Worm (Caenorhabditis elegans) whole organism, midembryonic: ENCODE measurements around the gene Y48E1B.8.

Source experiments
- T22C8.4 ChIP-seq: fragments of 200-800 bp; sonication (Bioruptor generic); IDR thresholded peaks from 2 replicates; pipeline ENCODE4 v1.3.6; 2022; ENCODE audit warnings: missing genetic modification characterization, missing compliant biosample characterization
- cog-1 ChIP-seq: sonication (generic microtip); optimal IDR thresholded peaks from 2 replicates; lab custom pipeline; 2016; ENCODE audit warnings: missing genetic modification characterization, missing compliant biosample characterization
- flt-1 ChIP-seq: fragments of 200-800 bp; sonication (Bioruptor generic); IDR thresholded peaks from 2 replicates; pipeline ENCODE4 v1.3.6; 2022; ENCODE audit warnings: missing genetic modification characterization, missing compliant biosample characterization
- klf-2 ChIP-seq: fragments of 200-800 bp; sonication (Bioruptor generic); conservative IDR thresholded peaks from 2 replicates; pipeline ENCODE4 v1.3.6; 2022; ENCODE audit warnings: missing genetic modification reagents, missing genetic modification characterization, missing compliant biosample characterization
- med-1 ChIP-seq: sonication (generic microtip); optimal IDR thresholded peaks from 2 replicates; lab custom pipeline; 2017; ENCODE audit warnings: missing genetic modification characterization, mild to moderate bottlenecking, missing compliant biosample characterization, antibody characterized with exemption, missing genetic modification reagents; ENCODE audit not compliant: insufficient read depth
- ref-1 ChIP-seq: fragments of 200-800 bp; sonication (Bioruptor generic); conservative IDR thresholded peaks from 2 replicates; pipeline ENCODE4 v1.3.6; 2022; ENCODE audit warnings: missing genetic modification reagents, missing genetic modification characterization, missing compliant biosample characterization
- tab-1 ChIP-seq: fragments of 200-800 bp; sonication (Bioruptor generic); IDR thresholded peaks from 2 replicates; pipeline ENCODE4 v1.3.6; 2022; ENCODE audit warnings: missing genetic modification characterization, missing compliant biosample characterization
- ztf-23 ChIP-seq: fragments of 200-800 bp; sonication (Bioruptor generic); IDR thresholded peaks from 2 replicates; pipeline ENCODE4 v1.3.6; 2022; ENCODE audit warnings: missing genetic modification reagents, missing genetic modification characterization, missing compliant biosample characterization
- ztf-29 ChIP-seq: fragments of 200-800 bp; sonication (Bioruptor generic); IDR thresholded peaks from 2 replicates; pipeline ENCODE4 v1.3.6; 2022; ENCODE audit warnings: missing genetic modification reagents, missing genetic modification characterization, missing compliant biosample characterization

The Y48E1B.8 gene

DNA sequence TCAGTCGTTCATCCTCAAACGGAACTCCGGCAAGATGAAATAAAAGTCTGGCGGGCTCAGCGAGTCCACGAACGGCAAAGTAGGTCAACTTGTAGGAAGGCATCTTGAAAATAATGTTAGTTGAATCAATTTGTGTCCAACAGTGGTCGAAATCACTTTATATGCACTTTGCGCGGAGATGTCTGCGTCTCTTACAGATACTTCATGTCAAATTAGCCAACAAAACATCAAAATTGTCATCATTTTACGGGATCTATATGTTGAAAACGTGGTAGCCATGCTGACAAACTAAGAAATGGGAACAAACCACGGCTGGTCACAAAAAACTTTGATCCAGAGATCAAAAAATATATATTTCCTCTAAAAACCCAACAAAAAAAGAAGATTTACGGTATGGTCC is 32.3 kb downstream of the Y48E1B.8 start, which contains the start of gene gst-12:
Gene gst-12 (minus strand): TSS at position 254 of the 400 bp plus-strand sequence.
- TF ChIP-seq ztf-23 (GFP tag; lab: Robert Waterston, UW) (no peak), tab-1 (GFP tag; lab: Robert Waterston, UW) (no peak), ref-1 (GFP tag; lab: Robert Waterston, UW) (no peak), ztf-29 (GFP tag; lab: Robert Waterston, UW) (no peak), flt-1 (GFP tag; lab: Robert Waterston, UW) (no peak), cog-1 (tag; lab: Kevin White, UChicago) (no peak), T22C8.4 (GFP tag; lab: Robert Waterston, UW) (no peak), klf-2 (GFP tag; lab: Robert Waterston, UW) (no peak), med-1 (GFP tag; lab: Kevin White, UChicago) (no peak)

DNA sequence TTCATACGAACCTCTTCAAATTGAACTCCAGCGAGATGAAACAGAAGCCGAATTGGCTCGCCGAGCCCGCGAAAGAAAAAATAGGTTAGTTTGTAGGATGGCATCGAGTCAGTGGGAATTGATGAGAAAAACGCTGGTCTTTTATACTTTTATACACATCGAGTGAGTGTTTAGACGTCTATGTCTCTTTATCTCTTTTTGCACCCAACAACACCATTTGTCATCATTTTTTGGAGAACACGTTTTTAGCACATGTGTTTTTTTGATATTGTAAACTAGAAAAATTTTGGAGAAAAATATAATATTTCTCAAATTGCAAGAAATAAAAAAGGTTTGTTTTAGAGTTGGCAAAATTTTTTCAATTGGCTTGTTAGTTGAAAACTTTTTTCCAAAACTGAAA is 38.8 kb downstream of the Y48E1B.8 start, which contains the start of gene gst-16:
Gene gst-16 (minus strand): TSS at position 111 of the 400 bp plus-strand sequence.
- no peak for TF ChIP-seq med-1 (GFP tag; lab: Kevin White, UChicago)

DNA sequence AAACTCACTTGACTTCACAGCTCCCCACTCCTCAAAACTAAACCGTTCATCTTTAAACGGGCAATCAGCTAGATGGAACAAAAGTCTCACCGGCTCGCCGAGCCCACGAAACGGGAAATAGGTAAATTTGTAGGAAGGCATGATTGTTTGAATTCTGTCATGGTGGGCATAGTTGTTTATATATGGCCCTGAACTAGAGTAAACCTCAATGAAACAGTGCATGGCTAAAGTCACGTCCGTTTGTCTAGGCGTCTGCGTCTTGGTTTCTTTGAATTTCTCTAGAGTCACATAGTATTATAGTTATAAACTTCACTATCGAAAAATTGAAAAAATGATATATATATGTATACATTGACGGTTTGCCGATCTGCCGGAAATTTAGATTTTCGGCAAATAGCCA is 41.5 kb downstream of the Y48E1B.8 start, which contains the start of gene gst-19:
Gene gst-19 (minus strand): TSS at position 145 of the 400 bp plus-strand sequence.
- no peak for TF ChIP-seq med-1 (GFP tag; lab: Kevin White, UChicago)
- no peak for TF ChIP-seq flt-1 (GFP tag; lab: Robert Waterston, UW)
- no peak for TF ChIP-seq tab-1 (GFP tag; lab: Robert Waterston, UW)
- TF ChIP-seq T22C8.4 (GFP tag; lab: Robert Waterston, UW) = no peak

DNA sequence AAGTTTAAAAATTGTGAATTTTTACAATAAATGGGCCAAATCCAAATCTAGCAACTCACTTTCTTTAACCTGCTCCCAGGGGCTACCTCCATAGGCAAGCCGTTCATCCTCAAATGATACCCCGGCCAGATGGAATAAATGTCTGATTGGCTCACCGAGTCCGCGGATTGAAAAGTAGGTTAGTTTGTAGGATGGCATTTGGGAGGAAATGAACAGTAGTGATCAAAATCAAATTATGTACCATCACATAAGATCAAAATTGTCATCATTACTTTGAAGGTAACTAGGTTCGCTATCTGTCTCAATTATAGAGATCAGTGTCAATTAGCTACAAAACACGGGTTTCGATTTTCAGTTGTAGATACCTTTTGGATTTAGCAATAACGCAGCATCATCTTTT is 45.2 kb downstream of the Y48E1B.8 start, which contains the start of the genes gst-17 and gst-18:
Gene gst-17 (minus strand): TSS at position 101 of the 400 bp plus-strand sequence.
Gene gst-18 (minus strand): TSS at position 198 of the 400 bp plus-strand sequence.
- no peak for TF ChIP-seq med-1 (GFP tag; lab: Kevin White, UChicago)
- TF ChIP-seq T22C8.4 (GFP tag; lab: Robert Waterston, UW) = no peak
- TF ChIP-seq ztf-23 (GFP tag; lab: Robert Waterston, UW) = no peak
- TF ChIP-seq ref-1 (GFP tag; lab: Robert Waterston, UW) = no peak
- no peak for TF ChIP-seq flt-1 (GFP tag; lab: Robert Waterston, UW)
- no peak for TF ChIP-seq ztf-29 (GFP tag; lab: Robert Waterston, UW)
- no peak for TF ChIP-seq tab-1 (GFP tag; lab: Robert Waterston, UW)
- no peak for TF ChIP-seq cog-1 (tag; lab: Kevin White, UChicago)
- TF ChIP-seq klf-2 (GFP tag; lab: Robert Waterston, UW) = no peak

DNA sequence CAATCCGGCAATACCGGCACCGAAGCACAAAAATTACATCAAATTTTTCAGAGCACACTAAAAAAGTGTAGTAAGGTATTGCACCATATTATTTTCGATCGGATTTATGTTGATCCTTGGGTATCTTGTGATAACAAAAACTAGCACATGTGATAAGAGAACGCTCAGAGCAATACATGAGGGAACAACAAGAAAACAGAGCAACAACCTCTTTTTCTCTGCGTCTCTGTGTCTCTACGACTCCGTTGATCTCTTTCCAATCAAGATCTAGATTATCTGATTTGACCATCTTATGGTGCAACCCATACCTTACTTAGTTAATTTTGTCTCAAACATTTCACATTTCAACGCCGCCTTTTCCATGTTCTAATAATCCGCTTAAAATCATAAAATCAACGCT is 46.7 kb downstream of the Y48E1B.8 start, which contains the start of gene tag-10:
Gene tag-10 (plus strand): TSS at position 347 of the 400 bp plus-strand sequence.
- no peak for TF ChIP-seq flt-1 (GFP tag; lab: Robert Waterston, UW)
- no peak for TF ChIP-seq tab-1 (GFP tag; lab: Robert Waterston, UW)
- no peak for TF ChIP-seq med-1 (GFP tag; lab: Kevin White, UChicago)
- no peak for TF ChIP-seq T22C8.4 (GFP tag; lab: Robert Waterston, UW)
- no peak for TF ChIP-seq klf-2 (GFP tag; lab: Robert Waterston, UW)
- no peak for TF ChIP-seq cog-1 (tag; lab: Kevin White, UChicago)
- TF ChIP-seq ztf-23 (GFP tag; lab: Robert Waterston, UW) = no peak
- TF ChIP-seq ztf-29 (GFP tag; lab: Robert Waterston, UW) = no peak
- TF ChIP-seq ref-1 (GFP tag; lab: Robert Waterston, UW) = no peak

DNA sequence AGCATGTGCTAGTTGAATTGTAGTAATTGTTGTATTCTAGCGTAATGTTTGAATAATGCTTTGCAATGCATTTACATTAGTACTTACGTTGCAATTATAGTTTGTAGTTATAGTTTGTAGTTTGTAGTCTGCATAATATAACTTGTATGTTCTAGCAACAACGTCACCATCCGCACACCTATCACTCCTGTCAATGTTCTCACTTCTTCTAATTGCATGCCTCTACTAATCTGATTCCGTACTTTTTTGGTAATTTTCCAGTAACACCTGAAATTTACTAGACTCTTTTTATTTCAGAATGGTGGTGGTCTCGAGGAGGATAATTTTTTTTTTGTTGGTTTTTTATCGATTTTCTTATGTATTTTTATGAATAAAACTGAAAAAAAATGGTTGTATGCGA is 51.1 kb downstream of the Y48E1B.8 start:
- TF ChIP-seq med-1 (GFP tag; lab: Kevin White, UChicago) (no peak), klf-2 (GFP tag; lab: Robert Waterston, UW) (no peak), cog-1 (tag; lab: Kevin White, UChicago) (no peak), ztf-23 (GFP tag; lab: Robert Waterston, UW) (no peak), ref-1 (GFP tag; lab: Robert Waterston, UW) (no peak), T22C8.4 (GFP tag; lab: Robert Waterston, UW) (no peak), flt-1 (GFP tag; lab: Robert Waterston, UW) (no peak), ztf-29 (GFP tag; lab: Robert Waterston, UW) (no peak), tab-1 (GFP tag; lab: Robert Waterston, UW) (no peak)

DNA sequence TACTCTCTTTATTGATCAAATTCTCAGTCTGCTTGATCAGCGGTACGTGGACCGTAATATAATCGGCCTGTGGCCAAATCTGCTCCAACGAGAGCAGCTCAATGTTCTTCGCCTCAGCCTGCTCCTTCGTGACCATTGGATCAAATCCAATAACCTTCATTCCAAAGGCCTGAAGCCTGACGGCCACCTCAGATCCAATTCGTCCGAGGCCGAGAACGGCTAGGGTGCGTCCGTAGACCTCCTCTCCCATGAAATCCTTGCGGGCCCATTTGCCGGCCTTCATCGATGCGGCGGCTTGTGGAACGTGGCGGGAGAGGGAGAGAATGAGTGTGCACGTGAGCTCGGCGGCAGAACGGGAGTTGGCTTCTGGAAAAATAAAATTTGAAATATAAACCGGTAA is 52.0 kb downstream of the Y48E1B.8 start:
- TF ChIP-seq flt-1 (GFP tag; lab: Robert Waterston, UW) (no peak), med-1 (GFP tag; lab: Kevin White, UChicago) (no peak), klf-2 (GFP tag; lab: Robert Waterston, UW) (no peak), ztf-29 (GFP tag; lab: Robert Waterston, UW) (no peak), cog-1 (tag; lab: Kevin White, UChicago) (no peak)

DNA sequence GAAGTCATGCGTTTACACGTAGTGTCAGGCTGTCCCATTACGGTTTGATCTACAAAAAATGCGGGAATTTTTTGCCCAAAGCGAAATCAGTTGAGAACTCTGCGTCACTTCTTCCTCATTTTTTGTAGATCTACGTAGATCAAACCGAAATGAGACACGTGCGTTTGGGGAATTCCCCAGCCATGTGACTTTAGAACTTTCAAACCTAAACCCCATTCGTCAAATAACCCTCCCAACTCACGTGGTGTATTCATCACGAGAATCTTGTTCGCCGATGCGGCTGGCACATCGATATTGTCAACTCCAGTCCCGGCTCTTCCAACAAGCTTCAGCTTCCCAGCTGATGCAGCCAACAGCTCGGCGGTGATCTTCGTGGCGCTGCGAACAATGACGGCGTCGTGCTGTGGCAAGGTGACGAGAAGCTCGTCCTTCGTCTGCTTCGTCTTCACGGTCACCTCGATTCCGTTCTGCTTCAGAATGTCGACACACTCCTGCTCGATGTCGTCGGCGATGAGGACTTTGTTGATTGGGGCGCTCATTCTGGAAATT is 52.5 kb downstream of the Y48E1B.8 start, which contains the start of gene phdh-1:
Gene phdh-1 (minus strand): TSS at position 540 of the 549 bp plus-strand sequence.
- TF ChIP-seq ref-1 (GFP tag; lab: Robert Waterston, UW) (no peak), klf-2 (GFP tag; lab: Robert Waterston, UW) (no peak)

DNA sequence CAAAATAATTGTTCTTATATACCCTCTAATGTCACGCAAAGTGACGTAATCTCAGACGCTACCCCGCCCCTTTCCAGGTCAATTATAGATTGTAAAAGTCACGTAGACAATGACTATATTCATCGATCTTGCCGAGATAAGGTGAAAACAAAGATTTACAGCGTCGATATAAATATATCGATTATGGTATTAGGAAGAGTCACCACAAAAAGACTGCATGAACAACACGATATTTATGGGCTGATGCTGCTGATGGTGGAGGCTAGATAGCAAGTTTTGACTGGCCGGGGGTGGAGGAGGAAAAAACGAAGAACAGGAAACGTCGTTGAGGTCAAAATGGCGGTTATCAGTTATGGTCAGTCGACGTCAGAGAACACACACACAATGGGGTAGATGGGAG is 53.1 kb downstream of the Y48E1B.8 start:
- no peak for TF ChIP-seq ztf-29 (GFP tag; lab: Robert Waterston, UW)
- no peak for TF ChIP-seq klf-2 (GFP tag; lab: Robert Waterston, UW)
